Worm (Caenorhabditis elegans) whole organism, mixed stage, embryonic: ENCODE measurements around the gene T26E4.4.

ENCODE experiments used
- M03D4.4 ChIP-seq: sonication (generic microtip); optimal IDR thresholded peaks from 2 replicates; lab custom pipeline; 2017; ENCODE audit warnings: mild to moderate bottlenecking, missing genetic modification characterization, missing compliant biosample characterization
- bed-3 ChIP-seq: fragments of 200-800 bp; sonication (Bioruptor generic); optimal IDR thresholded peaks from 3 replicates; lab custom pipeline; 2018; ENCODE audit warnings: mild to moderate bottlenecking, missing genetic modification characterization, moderate library complexity, missing compliant biosample characterization
- blmp-1 ChIP-seq: fragments of 150-350 bp; optimal IDR thresholded peaks from 2 replicates; lab custom pipeline; 2014; ENCODE audit warnings: missing biosample characterization, missing genetic modification characterization
- ceh-39 ChIP-seq: fragments of 150-350 bp; optimal IDR thresholded peaks from 2 replicates; lab custom pipeline; 2014; ENCODE audit warnings: missing biosample characterization, missing genetic modification characterization
- ceh-43 ChIP-seq: fragments of 200-800 bp; sonication (Bioruptor generic); optimal IDR thresholded peaks from 2 replicates; lab custom pipeline; 2018; ENCODE audit warnings: mild to moderate bottlenecking, missing genetic modification characterization, moderate library complexity, missing compliant biosample characterization
- ceh-83 ChIP-seq: fragments of 200-800 bp; sonication (Bioruptor generic); optimal IDR thresholded peaks from 2 replicates; lab custom pipeline; 2018; ENCODE audit warnings: mild to moderate bottlenecking, missing genetic modification characterization, missing compliant biosample characterization
- ces-1 ChIP-seq: fragments of 150-350 bp; optimal IDR thresholded peaks from 2 replicates; lab custom pipeline; 2014; ENCODE audit warnings: missing biosample characterization, missing genetic modification reagents, missing genetic modification characterization
- cnd-1 ChIP-seq: fragments of 200-800 bp; sonication (Bioruptor generic); optimal IDR thresholded peaks from 2 replicates; lab custom pipeline; 2018; ENCODE audit warnings: mild to moderate bottlenecking, missing genetic modification characterization, missing compliant biosample characterization
- drap-1 ChIP-seq: fragments of 200-800 bp; sonication (Bioruptor generic); optimal IDR thresholded peaks from 3 replicates; lab custom pipeline; 2018; ENCODE audit warnings: mild to moderate bottlenecking, missing genetic modification characterization, missing compliant biosample characterization
- elt-1 ChIP-seq: sonication (generic microtip); optimal IDR thresholded peaks from 2 replicates; lab custom pipeline; 2017; ENCODE audit warnings: missing genetic modification characterization, mild to moderate bottlenecking, missing compliant biosample characterization, antibody characterized with exemption, moderate library complexity, borderline replicate concordance; ENCODE audit not compliant: insufficient read depth
- elt-3 ChIP-seq: fragments of 150-350 bp; optimal IDR thresholded peaks from 2 replicates; lab custom pipeline; 2014; ENCODE audit warnings: missing biosample characterization, missing genetic modification characterization
- flh-1 ChIP-seq: fragments of 200-800 bp; sonication (Bioruptor generic); optimal IDR thresholded peaks from 2 replicates; lab custom pipeline; 2018; ENCODE audit warnings: mild to moderate bottlenecking, missing genetic modification characterization, moderate library complexity, missing compliant biosample characterization
- ham-2 ChIP-seq: fragments of 200-800 bp; sonication (Bioruptor generic); optimal IDR thresholded peaks from 2 replicates; lab custom pipeline; 2018; ENCODE audit warnings: mild to moderate bottlenecking, missing genetic modification characterization, missing compliant biosample characterization
- hlh-1 ChIP-seq: fragments of 150-350 bp; optimal IDR thresholded peaks from 2 replicates; lab custom pipeline; 2014; ENCODE audit warnings: missing biosample characterization, missing genetic modification reagents, missing genetic modification characterization
- lin-13 ChIP-seq: fragments of 150-350 bp; optimal IDR thresholded peaks from 2 replicates; lab custom pipeline; 2014; ENCODE audit warnings: missing biosample characterization, missing genetic modification characterization
- lin-32 ChIP-seq: fragments of 200-800 bp; sonication (Bioruptor generic); optimal IDR thresholded peaks from 2 replicates; lab custom pipeline; 2018; ENCODE audit warnings: mild to moderate bottlenecking, missing genetic modification characterization, missing compliant biosample characterization
- lsy-2 ChIP-seq: fragments of 150-350 bp; optimal IDR thresholded peaks from 2 replicates; lab custom pipeline; 2014; ENCODE audit warnings: missing biosample characterization, missing genetic modification characterization
- mab-5 ChIP-seq: fragments of 150-350 bp; optimal IDR thresholded peaks from 2 replicates; lab custom pipeline; 2014; ENCODE audit warnings: missing biosample characterization, missing genetic modification characterization
- mep-1 ChIP-seq: fragments of 150-350 bp; optimal IDR thresholded peaks from 2 replicates; lab custom pipeline; 2017; ENCODE audit warnings: missing biosample characterization, missing genetic modification reagents, missing genetic modification characterization, inconsistent platforms
- mls-2 ChIP-seq: sonication (generic microtip); optimal IDR thresholded peaks from 2 replicates; lab custom pipeline; 2016; ENCODE audit warnings: mild to moderate bottlenecking, missing genetic modification characterization, moderate library complexity, missing compliant biosample characterization
- nhr-2 ChIP-seq: fragments of 150-350 bp; optimal IDR thresholded peaks from 2 replicates; lab custom pipeline; 2014; ENCODE audit warnings: missing biosample characterization, missing genetic modification characterization
- nhr-237 ChIP-seq: fragments of 150-350 bp; optimal IDR thresholded peaks from 2 replicates; lab custom pipeline; 2014; ENCODE audit warnings: missing biosample characterization, missing genetic modification characterization
- nhr-28 ChIP-seq: fragments of 150-350 bp; optimal IDR thresholded peaks from 2 replicates; lab custom pipeline; 2014; ENCODE audit warnings: missing biosample characterization, missing genetic modification characterization
- nhr-76 ChIP-seq: sonication (generic microtip); optimal IDR thresholded peaks from 2 replicates; lab custom pipeline; 2017; ENCODE audit warnings: missing biosample characterization, missing genetic modification characterization
- pha-4 ChIP-seq: fragments of 150-350 bp; optimal IDR thresholded peaks from 2 replicates; lab custom pipeline; 2018; ENCODE audit warnings: missing biosample characterization, missing genetic modification reagents, missing genetic modification characterization
- sem-2 ChIP-seq: fragments of 200-800 bp; sonication (Bioruptor generic); optimal IDR thresholded peaks from 2 replicates; lab custom pipeline; 2018; ENCODE audit warnings: mild to moderate bottlenecking, missing genetic modification characterization, missing compliant biosample characterization
- sptf-1 ChIP-seq: sonication (generic microtip); optimal IDR thresholded peaks from 2 replicates; lab custom pipeline; 2017; ENCODE audit warnings: mild to moderate bottlenecking, missing genetic modification characterization, moderate library complexity, missing compliant biosample characterization
- tbx-8 ChIP-seq: fragments of 200-800 bp; sonication (Bioruptor generic); optimal IDR thresholded peaks from 2 replicates; lab custom pipeline; 2018; ENCODE audit warnings: mild to moderate bottlenecking, missing genetic modification characterization, moderate library complexity, missing compliant biosample characterization
- unc-120 ChIP-seq: sonication (generic microtip); optimal IDR thresholded peaks from 2 replicates; lab custom pipeline; 2017; ENCODE audit warnings: missing genetic modification characterization, missing compliant biosample characterization; ENCODE audit not compliant: poor library complexity, severe bottlenecking
- unc-39 ChIP-seq: fragments of 150-350 bp; optimal IDR thresholded peaks from 2 replicates; lab custom pipeline; 2014; ENCODE audit warnings: missing biosample characterization, missing genetic modification characterization
- unc-62 ChIP-seq: fragments of 150-350 bp; optimal IDR thresholded peaks from 2 replicates; lab custom pipeline; 2014; ENCODE audit warnings: missing biosample characterization, missing genetic modification reagents, missing genetic modification characterization
- zip-8 ChIP-seq: fragments of 150-350 bp; optimal IDR thresholded peaks from 2 replicates; lab custom pipeline; 2014; ENCODE audit warnings: missing biosample characterization, missing genetic modification characterization
- ztf-11 ChIP-seq: fragments of 150-350 bp; optimal IDR thresholded peaks from 2 replicates; lab custom pipeline; 2014; ENCODE audit warnings: missing biosample characterization, missing genetic modification characterization

T26E4.4 gene

ce11 chrV:15773941-15774340, 18.4 kb downstream of the T26E4.4 start:
- TF ChIP-seq flh-1 (GFP tag; lab: Kevin White, UChicago) (no peak), ham-2 (no peak), ceh-43 (GFP tag; lab: Kevin White, UChicago) (no peak)

ce11 chrV:15773141-15773540, 19.2 kb downstream of the T26E4.4 start, which contains the start of gene nhr-60:
Gene nhr-60, minus strand, starts transcription at chrV:15773241.
- TF ChIP-seq drap-1 (GFP tag; lab: Kevin White, UChicago), result no peak
- no peak for TF ChIP-seq elt-3 (tag; lab: Kevin White, UChicago)
- TF ChIP-seq M03D4.4 (tag; lab: Kevin White, UChicago), result no peak

- TF ChIP-seq mep-1 (tag; lab: Kevin White, UChicago) (no peak), ceh-83 (no peak), lsy-2 (tag; lab: Kevin White, UChicago) (no peak), unc-120 (tag; lab: Kevin White, UChicago) (no peak), mls-2 (tag; lab: Kevin White, UChicago) (no peak), mab-5 (no peak), tbx-8 (GFP tag; lab: Kevin White, UChicago) (no peak), zip-8 (tag; lab: Kevin White, UChicago) (no peak)
Observed at ce11 chrV:15769072-15769471, 23.2 kb downstream of the T26E4.4 start, which contains the start of gene F57A10.4. Gene F57A10.4, plus strand, starts transcription at chrV:15769438.

ce11 chrV:15766122-15766594, 26.2 kb downstream of the T26E4.4 start, which contains the start of the genes haf-3 and F57A10.2:
Gene haf-3, minus strand, starts transcription at chrV:15766172.
Gene F57A10.2, plus strand, starts transcription at chrV:15766575.
- peak; percentile 74 for TF ChIP-seq sptf-1
- no peak for TF ChIP-seq nhr-76 (tag; lab: Kevin White, UChicago)
- TF ChIP-seq lin-13 (tag; lab: Kevin White, UChicago), result peak; percentile 85
- TF ChIP-seq ces-1 (GFP tag; lab: Kevin White, UChicago), result peak; percentile 67
- TF ChIP-seq unc-62, result no peak
- TF ChIP-seq hlh-1 (tag; lab: Kevin White, UChicago), result peak; percentile 23
- TF ChIP-seq pha-4 (tag; lab: Kevin White, UChicago), result peak; percentile 48
- peak; percentile 82 for TF ChIP-seq nhr-237
- peak; percentile 62 for TF ChIP-seq mab-5
- peak; percentile 79 for TF ChIP-seq drap-1 (GFP tag; lab: Kevin White, UChicago)
- no peak for TF ChIP-seq ztf-11 (tag; lab: Kevin White, UChicago)
- no peak for TF ChIP-seq cnd-1 (tag; lab: Kevin White, UChicago)
- peak; percentile 11 for TF ChIP-seq elt-1
- peak; percentile 46 for TF ChIP-seq M03D4.4 (tag; lab: Kevin White, UChicago)
- no peak for TF ChIP-seq flh-1 (GFP tag; lab: Kevin White, UChicago)
- no peak for TF ChIP-seq zip-8 (tag; lab: Kevin White, UChicago)
- no peak for TF ChIP-seq mls-2 (tag; lab: Kevin White, UChicago)
- TF ChIP-seq mep-1 (tag; lab: Kevin White, UChicago), result peak; percentile 91
- peak; percentile 77 for TF ChIP-seq lsy-2 (tag; lab: Kevin White, UChicago)
- TF ChIP-seq unc-39 (tag; lab: Kevin White, UChicago), result no peak
- TF ChIP-seq ham-2, result no peak
- peak; percentile 43 for TF ChIP-seq ceh-39 (tag; lab: Kevin White, UChicago)
- TF ChIP-seq elt-3 (tag; lab: Kevin White, UChicago), result no peak
- TF ChIP-seq lin-32 (GFP tag; lab: Kevin White, UChicago), result no peak

ce11 chrV:15758449-15758848, 33.9 kb downstream of the T26E4.4 start, which contains the start of gene str-9:
Gene str-9, plus strand, starts transcription at chrV:15758749.
- TF ChIP-seq ces-1 (GFP tag; lab: Kevin White, UChicago) (no peak), ham-2 (no peak), flh-1 (GFP tag; lab: Kevin White, UChicago) (no peak), lin-32 (GFP tag; lab: Kevin White, UChicago) (no peak), unc-62 (no peak), blmp-1 (tag; lab: Kevin White, UChicago) (no peak), ztf-11 (tag; lab: Kevin White, UChicago) (no peak), bed-3 (GFP tag; lab: Kevin White, UChicago) (no peak), ceh-43 (GFP tag; lab: Kevin White, UChicago) (no peak), sptf-1 (no peak), mep-1 (tag; lab: Kevin White, UChicago) (no peak), nhr-28 (no peak), cnd-1 (tag; lab: Kevin White, UChicago) (no peak), hlh-1 (tag; lab: Kevin White, UChicago) (no peak), sem-2 (GFP tag; lab: Kevin White, UChicago) (no peak), nhr-2 (no peak), nhr-76 (tag; lab: Kevin White, UChicago) (no peak), unc-120 (tag; lab: Kevin White, UChicago) (no peak)
